Worm (Caenorhabditis elegans) whole organism, L4 larva: Measurements from ENCODE around the gene C02F12.8.

Source experiments
- F10B5.3 ChIP-seq: sonication (generic microtip); optimal IDR thresholded peaks from 2 replicates; lab custom pipeline; 2016; ENCODE audit warnings: mild to moderate bottlenecking, missing genetic modification characterization, missing compliant biosample characterization
- T26A8.4 ChIP-seq: fragments of 200-800 bp; sonication (Bioruptor generic); IDR thresholded peaks from 2 replicates; pipeline ENCODE4 v1.3.6; 2022; ENCODE audit warnings: missing genetic modification characterization, missing compliant biosample characterization
- Y105C5A.15 ChIP-seq: fragments of 200-800 bp; sonication (Bioruptor generic); IDR thresholded peaks from 2 replicates; pipeline ENCODE4 v1.3.6; 2022; ENCODE audit warnings: missing genetic modification characterization, missing compliant biosample characterization
- Y48G9A.11 ChIP-seq: fragments of 200-800 bp; sonication (Bioruptor generic); IDR thresholded peaks from 2 replicates; pipeline ENCODE4 v1.3.6; 2022; ENCODE audit warnings: missing genetic modification reagents, missing genetic modification characterization, missing compliant biosample characterization
- aha-1 ChIP-seq: fragments of 150-350 bp; peaks from one replicate; lab custom pipeline; 2014; ENCODE audit warnings: missing biosample characterization, missing genetic modification characterization
- aly-2 ChIP-seq: sonication (generic microtip); optimal IDR thresholded peaks from 2 replicates; lab custom pipeline; 2018; ENCODE audit warnings: missing biosample characterization, missing genetic modification characterization
- ama-1 ChIP-seq: fragments of 150-350 bp; optimal IDR thresholded peaks from 2 replicates; lab custom pipeline; 2014; ENCODE audit warnings: inconsistent platforms, mixed read lengths
- arid-1 ChIP-seq: fragments of 200-800 bp; sonication (Bioruptor generic); conservative IDR thresholded peaks from 2 replicates; pipeline ENCODE4 v1.3.6; 2022; ENCODE audit warnings: missing genetic modification reagents, missing genetic modification characterization, missing compliant biosample characterization
- attf-4 ChIP-seq: sonication (generic microtip); optimal IDR thresholded peaks from 3 replicates; lab custom pipeline; 2017; ENCODE audit warnings: missing biosample characterization, missing genetic modification characterization
- ceh-20 ChIP-seq: fragments of 200-800 bp; sonication (Bioruptor generic); IDR thresholded peaks from 2 replicates; pipeline ENCODE4 v1.3.6; 2022; ENCODE audit warnings: missing genetic modification reagents, missing genetic modification characterization, missing compliant biosample characterization
- ctbp-1 ChIP-seq: fragments of 200-800 bp; sonication (Bioruptor generic); IDR thresholded peaks from 2 replicates; pipeline ENCODE4 v1.3.6; 2022; ENCODE audit warnings: missing genetic modification reagents, missing genetic modification characterization, missing compliant biosample characterization
- daf-12 ChIP-seq: fragments of 150-350 bp; optimal IDR thresholded peaks from 2 replicates; lab custom pipeline; 2014; ENCODE audit warnings: missing biosample characterization, missing genetic modification reagents, missing genetic modification characterization
- daf-8 ChIP-seq: fragments of 200-800 bp; sonication (Bioruptor generic); IDR thresholded peaks from 2 replicates; pipeline ENCODE4 v1.3.6; 2022; ENCODE audit warnings: missing genetic modification characterization, missing compliant biosample characterization
- dmd-9 ChIP-seq: fragments of 200-800 bp; sonication (Bioruptor generic); IDR thresholded peaks from 2 replicates; pipeline ENCODE4 v1.3.6; 2022; ENCODE audit warnings: missing genetic modification reagents, missing genetic modification characterization, missing compliant biosample characterization
- dve-1 ChIP-seq: sonication (generic microtip); optimal IDR thresholded peaks from 2 replicates; lab custom pipeline; 2017; ENCODE audit warnings: antibody characterized with exemption, mild to moderate bottlenecking, missing genetic modification characterization, missing compliant biosample characterization; ENCODE audit not compliant: insufficient read depth
- fos-1 ChIP-seq: fragments of 150-350 bp; optimal IDR thresholded peaks from 2 replicates; lab custom pipeline; 2014; ENCODE audit warnings: missing biosample characterization, missing genetic modification characterization
- gei-8 ChIP-seq: fragments of 200-800 bp; sonication (Bioruptor generic); optimal IDR thresholded peaks from 2 replicates; lab custom pipeline; 2018; ENCODE audit warnings: mild to moderate bottlenecking, missing genetic modification characterization, missing compliant biosample characterization
- hif-1 ChIP-seq, 2 experiments: sonication (generic microtip); optimal IDR thresholded peaks; 2 replicates each; lab custom pipeline; 2016 to 2017; ENCODE audit warnings: missing compliant biosample characterization in 2 of 2, missing genetic modification characterization in 2 of 2, missing genetic modification reagents in 2 of 2, missing genotype in 2 of 2, mild to moderate bottlenecking in 1 of 2
- hlh-11 ChIP-seq: fragments of 200-800 bp; sonication (Bioruptor generic); optimal IDR thresholded peaks from 2 replicates; lab custom pipeline; 2018; ENCODE audit warnings: mild to moderate bottlenecking, missing genetic modification characterization, missing compliant biosample characterization
- hlh-30 ChIP-seq: sonication (generic microtip); optimal IDR thresholded peaks from 2 replicates; lab custom pipeline; 2017; ENCODE audit warnings: antibody characterized with exemption, mild to moderate bottlenecking, missing genetic modification characterization, missing compliant biosample characterization; ENCODE audit not compliant: insufficient read depth
- jun-1 ChIP-seq: fragments of 150-350 bp; optimal IDR thresholded peaks from 2 replicates; lab custom pipeline; 2014; ENCODE audit warnings: missing biosample characterization, missing genetic modification reagents, missing genetic modification characterization
- lim-7 ChIP-seq: fragments of 200-800 bp; sonication (Bioruptor generic); IDR thresholded peaks from 2 replicates; pipeline ENCODE4 v1.3.6; 2022; ENCODE audit warnings: missing genetic modification characterization, missing compliant biosample characterization
- lin-38 ChIP-seq: fragments of 200-800 bp; sonication (Bioruptor generic); IDR thresholded peaks from 2 replicates; pipeline ENCODE4 v1.3.6; 2022; ENCODE audit warnings: missing genetic modification reagents, missing genetic modification characterization, missing compliant biosample characterization
- lin-39 ChIP-seq: fragments of 150-350 bp; optimal IDR thresholded peaks from 2 replicates; lab custom pipeline; 2014; ENCODE audit warnings: missing biosample characterization, missing genetic modification reagents, missing genetic modification characterization
- lsy-2 ChIP-seq, 2 experiments: fragments of 150-350 bp in 1 of 2; sonication (generic microtip) in 1 of 2; optimal IDR thresholded peaks; 2 replicates each; lab custom pipeline; 2014 to 2017; ENCODE audit warnings: missing biosample characterization in 2 of 2, missing genetic modification characterization in 2 of 2
- madf-5 ChIP-seq, 2 experiments: fragments of 200-800 bp; sonication (Bioruptor generic); IDR thresholded peaks; 2 replicates each; pipeline ENCODE4 v1.3.6; 2022; ENCODE audit warnings: missing compliant biosample characterization in 2 of 2, missing genetic modification characterization in 2 of 2
- madf-9 ChIP-seq: fragments of 200-800 bp; sonication (Bioruptor generic); conservative IDR thresholded peaks from 2 replicates; pipeline ENCODE4 v1.3.6; 2022; ENCODE audit warnings: missing genetic modification reagents, missing genetic modification characterization, missing compliant biosample characterization
- mdt-29 ChIP-seq: fragments of 200-800 bp; sonication (Bioruptor generic); IDR thresholded peaks from 2 replicates; pipeline ENCODE4 v1.3.6; 2022; ENCODE audit warnings: missing genetic modification reagents, missing genetic modification characterization, missing compliant biosample characterization
- mes-2 ChIP-seq: sonication (generic microtip); optimal IDR thresholded peaks from 2 replicates; lab custom pipeline; 2016; ENCODE audit warnings: missing genotype, mild to moderate bottlenecking, missing genetic modification characterization, missing compliant biosample characterization; ENCODE audit not compliant: poor library complexity, severe bottlenecking
- nhr-102 ChIP-seq: sonication (generic microtip); optimal IDR thresholded peaks from 2 replicates; lab custom pipeline; 2016; ENCODE audit warnings: mild to moderate bottlenecking, missing genetic modification characterization, moderate library complexity, missing compliant biosample characterization
- nhr-111 ChIP-seq: fragments of 200-800 bp; sonication (Bioruptor generic); optimal IDR thresholded peaks from 2 replicates; lab custom pipeline; 2018; ENCODE audit warnings: mild to moderate bottlenecking, missing genetic modification characterization, missing compliant biosample characterization
- nhr-237 ChIP-seq: sonication (generic microtip); optimal IDR thresholded peaks from 2 replicates; lab custom pipeline; 2017; ENCODE audit warnings: missing biosample characterization, missing genetic modification characterization
- nhr-25 ChIP-seq: sonication (generic microtip); optimal IDR thresholded peaks from 2 replicates; lab custom pipeline; 2017; ENCODE audit warnings: missing genetic modification characterization, mild to moderate bottlenecking, missing compliant biosample characterization, antibody characterized with exemption, moderate library complexity, borderline replicate concordance; ENCODE audit not compliant: insufficient read depth
- nhr-41 ChIP-seq: fragments of 200-800 bp; sonication (Bioruptor generic); IDR thresholded peaks from 2 replicates; pipeline ENCODE4 v1.3.6; 2022; ENCODE audit warnings: missing genetic modification reagents, missing genetic modification characterization, missing compliant biosample characterization
- nhr-48 ChIP-seq: sonication (generic microtip); optimal IDR thresholded peaks from 2 replicates; lab custom pipeline; 2016; ENCODE audit warnings: mild to moderate bottlenecking, missing genetic modification characterization, missing compliant biosample characterization
- nhr-6 ChIP-seq: fragments of 150-350 bp; optimal IDR thresholded peaks from 2 replicates; lab custom pipeline; 2014; ENCODE audit warnings: missing biosample characterization, missing genetic modification characterization
- nhr-76 ChIP-seq: fragments of 150-350 bp; optimal IDR thresholded peaks from 2 replicates; lab custom pipeline; 2014; ENCODE audit warnings: missing biosample characterization, missing genetic modification characterization
- pha-4 ChIP-seq, 2 experiments: fragments of 150-350 bp in 1 of 2; fragments of 200-800 bp in 1 of 2; sonication (Bioruptor generic) in 1 of 2; IDR thresholded peaks in 1 of 2; optimal IDR thresholded peaks in 1 of 2; 2 replicates each; pipeline versions ENCODE4 v1.3.6 to Lab custom; 2014 to 2022; ENCODE audit warnings: missing genetic modification characterization in 2 of 2, missing genetic modification reagents in 2 of 2, missing biosample characterization in 1 of 2, missing compliant biosample characterization in 1 of 2
- php-3 ChIP-seq: fragments of 200-800 bp; sonication (Bioruptor generic); IDR thresholded peaks from 2 replicates; pipeline ENCODE4 v1.3.6; 2022; ENCODE audit warnings: missing genetic modification reagents, missing genetic modification characterization, missing compliant biosample characterization
- skn-1 ChIP-seq: fragments of 150-350 bp; optimal IDR thresholded peaks from 2 replicates; lab custom pipeline; 2014; ENCODE audit warnings: missing biosample characterization, missing genetic modification characterization
- spr-3 ChIP-seq: fragments of 200-800 bp; sonication (Bioruptor generic); optimal IDR thresholded peaks from 2 replicates; lab custom pipeline; 2018; ENCODE audit warnings: mild to moderate bottlenecking, missing genetic modification characterization, missing compliant biosample characterization
- tra-1 ChIP-seq: fragments of 200-800 bp; sonication (Bioruptor generic); IDR thresholded peaks from 2 replicates; pipeline ENCODE4 v1.3.6; 2022; ENCODE audit warnings: missing genetic modification reagents, missing genetic modification characterization, missing compliant biosample characterization
- unc-39 ChIP-seq: sonication (generic microtip); optimal IDR thresholded peaks from 2 replicates; lab custom pipeline; 2017; ENCODE audit warnings: missing biosample characterization, missing genetic modification characterization
- unc-62 ChIP-seq, 3 experiments: fragments of 150-350 bp in 1 of 3; sonication (generic microtip); optimal IDR thresholded peaks in 2 of 3; peaks in 1 of 3; 1 replicate in 1 of 3; 2 replicates in 2 of 3; lab custom pipeline; 2014 to 2017; ENCODE audit warnings: missing biosample characterization in 3 of 3, missing genetic modification characterization in 3 of 3, missing genetic modification reagents in 3 of 3, missing genotype in 1 of 3
- zfp-2 ChIP-seq: sonication (generic microtip); optimal IDR thresholded peaks from 2 replicates; lab custom pipeline; 2016; ENCODE audit warnings: mild to moderate bottlenecking, missing genetic modification characterization, missing compliant biosample characterization
- zip-11 ChIP-seq: fragments of 200-800 bp; sonication (Bioruptor generic); IDR thresholded peaks from 2 replicates; pipeline ENCODE4 v1.3.6; 2022; ENCODE audit warnings: missing genetic modification characterization, missing compliant biosample characterization
- ztf-11 ChIP-seq: fragments of 150-350 bp; optimal IDR thresholded peaks from 2 replicates; lab custom pipeline; 2014; ENCODE audit warnings: missing biosample characterization, missing genetic modification characterization
- ztf-7 ChIP-seq: fragments of 150-350 bp; optimal IDR thresholded peaks from 2 replicates; lab custom pipeline; 2014; ENCODE audit warnings: missing biosample characterization, missing genetic modification characterization

The C02F12.8 gene

ce11 chrX:3701861-3702260 lies 8.8 kb upstream of the C02F12.8 start:
- TF ChIP-seq aha-1 (peak; percentile 95), nhr-102 (no peak)

- TF ChIP-seq tra-1, result peak; percentile 87
- peak; percentile 84 for TF ChIP-seq dmd-9 (GFP tag; lab: Robert Waterston, UW)
- peak; percentile 88 for TF ChIP-seq arid-1 (GFP tag; lab: Robert Waterston, UW)
- TF ChIP-seq daf-12 (tag; lab: Kevin White, UChicago), result no peak
- peak; percentile 85 for TF ChIP-seq nhr-41 (GFP tag; lab: Robert Waterston, UW)
- peak; percentile 84 for TF ChIP-seq ceh-20 (GFP tag; lab: Robert Waterston, UW)
- no peak for TF ChIP-seq ztf-11 (tag; lab: Kevin White, UChicago)
- peak; percentile 59 for TF ChIP-seq gei-8 (GFP tag; lab: Kevin White, UChicago)
- peak; percentile 97 for TF ChIP-seq lim-7 (GFP tag; lab: Robert Waterston, UW)
- TF ChIP-seq zfp-2 (tag; lab: Kevin White, UChicago), result peak; percentile 20
- no peak for TF ChIP-seq fos-1
- TF ChIP-seq lsy-2 (tag; optimal IDR thresholded peaks at IDR 0.05; lab: Kevin White, UChicago), result peak in 1 of 2 experiments; percentile 60
- TF ChIP-seq mes-2 (tag; lab: Kevin White, UChicago), result peak; percentile 85
- TF ChIP-seq Y48G9A.11 (GFP tag; lab: Robert Waterston, UW), result peak; percentile 64; the same call in 1 of the 2 replicates
- TF ChIP-seq nhr-237 (tag; lab: Kevin White, UChicago), result no peak
- no peak for TF ChIP-seq skn-1
- TF ChIP-seq lin-39 (tag; lab: Kevin White, UChicago), result no peak
- peak; percentile 65 for TF ChIP-seq dve-1 (tag; lab: Kevin White, UChicago)
- peak in 1 of 2 experiments; percentile 62 for TF ChIP-seq hif-1 (tag; optimal IDR thresholded peaks at IDR 0.05; lab: Kevin White, UChicago)
- TF ChIP-seq daf-8 (GFP tag; lab: Robert Waterston, UW), result 0 out of 2 replicates have a peak, but pooled peaks have one; percentile 68
- TF ChIP-seq madf-5 (GFP tag; IDR thresholded peaks at IDR 0.05; lab: Robert Waterston, UW), result peak in 1 of 2 experiments; percentile 56; a peak in 1 of 4 replicates
- no peak for TF ChIP-seq nhr-76
- no peak for TF ChIP-seq nhr-25 (tag; lab: Kevin White, UChicago)
- TF ChIP-seq unc-39 (tag; lab: Kevin White, UChicago), result no peak
- TF ChIP-seq lin-38, result peak; percentile 81
- peak; percentile 51 for TF ChIP-seq spr-3 (GFP tag; lab: Kevin White, UChicago)
- TF ChIP-seq nhr-6 (tag; lab: Kevin White, UChicago), result no peak
- TF ChIP-seq aly-2 (tag; lab: Kevin White, UChicago), result no peak
- TF ChIP-seq zip-11 (GFP tag; lab: Robert Waterston, UW), result no peak
- TF ChIP-seq unc-62 (GFP tag; optimal IDR thresholded peaks at IDR 0.05 in 1 of 2; lab: Kevin White, UChicago), result peak in 1 of 2 experiments; percentile 99
- TF ChIP-seq unc-62 (tag; optimal IDR thresholded peaks at IDR 0.05; lab: Kevin White, UChicago), result no peak
- TF ChIP-seq Y105C5A.15 (GFP tag; lab: Robert Waterston, UW), result peak; percentile 84
- TF ChIP-seq T26A8.4 (GFP tag; lab: Robert Waterston, UW), result peak; percentile 81
- peak; percentile 73 for TF ChIP-seq nhr-111
- peak; percentile 93 for TF ChIP-seq ctbp-1 (GFP tag; lab: Robert Waterston, UW)
- peak; percentile 62 for TF ChIP-seq hlh-11
- TF ChIP-seq F10B5.3 (tag; lab: Kevin White, UChicago), result peak; percentile 46
- no peak for TF ChIP-seq nhr-102
- peak; percentile 39; the same call in 1 of the 2 replicates for TF ChIP-seq mdt-29
- no peak for TF ChIP-seq attf-4 (tag; lab: Kevin White, UChicago)
- no peak for TF ChIP-seq jun-1 (tag; lab: Kevin White, UChicago)
- peak; percentile 66 for TF ChIP-seq hlh-30
- TF ChIP-seq madf-9 (GFP tag; lab: Robert Waterston, UW), result peak; percentile 85
- no peak for TF ChIP-seq ama-1 (lab: Kevin White, UChicago)
- peak; percentile 59 for TF ChIP-seq ztf-7 (tag; lab: Kevin White, UChicago)
- TF ChIP-seq pha-4 (GFP tag; IDR thresholded peaks at IDR 0.05; lab: Robert Waterston, UW), result peak; percentile 89
- TF ChIP-seq pha-4 (tag; optimal IDR thresholded peaks at IDR 0.05; lab: Kevin White, UChicago), result no peak
- peak; percentile 79 for TF ChIP-seq php-3 (GFP tag; lab: Robert Waterston, UW)
- peak; percentile 63 for TF ChIP-seq nhr-48 (tag; lab: Kevin White, UChicago)
Measured at ce11 chrX:3697623-3698022, 4.6 kb upstream of the C02F12.8 start.
